Fruit fly (Drosophila melanogaster) whole organism, embryonic: ENCODE data around the gene CG4770.
A peak's percentile ranks its signal among the peaks of the same experiment; 100 is the strongest.

Source experiments
- Antp ChIP-seq: fragments of 200-800 bp; sonication (Bioruptor generic); optimal IDR thresholded peaks from 3 replicates; lab custom pipeline; 2016; ENCODE audit warnings: missing biosample characterization, missing genetic modification characterization
- B-H2 ChIP-seq: fragments of 200-800 bp; sonication (Bioruptor generic); optimal IDR thresholded peaks from 2 replicates; lab custom pipeline; 2018; ENCODE audit warnings: missing biosample characterization, mild to moderate bottlenecking, missing genetic modification characterization
- CG1024 ChIP-seq: fragments of 200-800 bp; sonication (Bioruptor generic); IDR thresholded peaks from 2 replicates; pipeline ENCODE4 v1.3.6; 2022; ENCODE audit warnings: missing biosample characterization, missing genetic modification characterization
- CG10321 ChIP-seq: fragments of 200-800 bp; sonication (Bioruptor generic); IDR thresholded peaks from 2 replicates; pipeline ENCODE4 v1.3.6; 2022; ENCODE audit warnings: missing biosample characterization, missing genetic modification characterization
- CG12155 ChIP-seq: fragments of 200-800 bp; sonication (Bioruptor generic); optimal IDR thresholded peaks from 3 replicates; lab custom pipeline; 2016; ENCODE audit warnings: missing biosample characterization, missing genetic modification characterization
- CG12659 ChIP-seq: fragments of 200-800 bp; sonication (Bioruptor generic); optimal IDR thresholded peaks from 3 replicates; lab custom pipeline; 2017; ENCODE audit warnings: mild to moderate bottlenecking, missing biosample characterization, missing genetic modification reagents, missing genetic modification characterization
- CG15073 ChIP-seq: fragments of 200-800 bp; sonication (Bioruptor generic); optimal IDR thresholded peaks from 2 replicates; lab custom pipeline; 2016; ENCODE audit warnings: missing biosample characterization, missing genetic modification characterization
- CG15514 ChIP-seq: fragments of 200-800 bp; sonication (Bioruptor generic); optimal IDR thresholded peaks from 3 replicates; lab custom pipeline; 2017; ENCODE audit warnings: missing biosample characterization, missing genetic modification characterization, mild to moderate bottlenecking, moderate library complexity, missing genetic modification reagents
- CG18011 ChIP-seq: fragments of 200-800 bp; sonication (Bioruptor generic); optimal IDR thresholded peaks from 2 replicates; lab custom pipeline; 2017; ENCODE audit warnings: missing biosample characterization, missing genetic modification characterization, mild to moderate bottlenecking, moderate library complexity, missing genotype
- CG18476 ChIP-seq: fragments of 200-800 bp; sonication (Bioruptor generic); optimal IDR thresholded peaks from 2 replicates; lab custom pipeline; 2016; ENCODE audit warnings: missing biosample characterization, mild to moderate bottlenecking, missing genetic modification characterization
- CG2712 ChIP-seq: fragments of 200-800 bp; optimal IDR thresholded peaks from 3 replicates; lab custom pipeline; 2019; ENCODE audit warnings: missing biosample characterization, mild to moderate bottlenecking, missing genetic modification characterization, moderate library complexity
- CG2875 ChIP-seq: fragments of 200-800 bp; sonication (Bioruptor generic); optimal IDR thresholded peaks from 2 replicates; lab custom pipeline; 2017; ENCODE audit warnings: missing biosample characterization, mild to moderate bottlenecking, missing genetic modification characterization, missing genetic modification reagents
- CG30403 ChIP-seq: fragments of 200-800 bp; sonication (Bioruptor generic); optimal IDR thresholded peaks from 3 replicates; lab custom pipeline; 2016; ENCODE audit warnings: missing biosample characterization, missing genetic modification characterization
- CG34422 ChIP-seq: fragments of 200-800 bp; sonication (Bioruptor generic); IDR thresholded peaks from 3 replicates; pipeline ENCODE4 v1.3.6; 2022; ENCODE audit warnings: missing biosample characterization, missing genetic modification characterization
- CG4328 ChIP-seq: fragments of 200-800 bp; sonication (Bioruptor generic); optimal IDR thresholded peaks from 3 replicates; lab custom pipeline; 2017; ENCODE audit warnings: missing biosample characterization, missing genetic modification reagents, missing genetic modification characterization
- CG4854 ChIP-seq: fragments of 200-800 bp; sonication (Bioruptor generic); optimal IDR thresholded peaks from 2 replicates; lab custom pipeline; 2016; ENCODE audit warnings: missing biosample characterization, missing genetic modification characterization, inconsistent platforms
- CG6254 ChIP-seq: fragments of 200-800 bp; sonication (Bioruptor generic); optimal IDR thresholded peaks from 3 replicates; lab custom pipeline; 2017; ENCODE audit warnings: mild to moderate bottlenecking, missing biosample characterization, missing genetic modification reagents, missing genetic modification characterization
- CG7745 ChIP-seq: fragments of 200-800 bp; sonication (Bioruptor generic); optimal IDR thresholded peaks from 2 replicates; lab custom pipeline; 2018; ENCODE audit warnings: missing biosample characterization, mild to moderate bottlenecking, missing genetic modification characterization, moderate library complexity
- CG7987 ChIP-seq: fragments of 200-800 bp; sonication (Bioruptor generic); optimal IDR thresholded peaks from 2 replicates; lab custom pipeline; 2018; ENCODE audit warnings: missing biosample characterization, mild to moderate bottlenecking, missing genetic modification characterization, moderate library complexity
- CG8281 ChIP-seq: fragments of 200-800 bp; sonication (Bioruptor generic); optimal IDR thresholded peaks from 2 replicates; lab custom pipeline; 2018; ENCODE audit warnings: missing biosample characterization, mild to moderate bottlenecking, missing genetic modification characterization, moderate library complexity
- CG9797 ChIP-seq: fragments of 200-800 bp; sonication (Bioruptor generic); optimal IDR thresholded peaks from 3 replicates; lab custom pipeline; 2018; ENCODE audit warnings: missing biosample characterization, mild to moderate bottlenecking, missing genetic modification characterization
- CHES-1-like ChIP-seq: fragments of 200-800 bp; sonication (Bioruptor generic); optimal IDR thresholded peaks from 2 replicates; lab custom pipeline; 2016; ENCODE audit warnings: missing biosample characterization, missing genetic modification characterization
- CrebB ChIP-seq: fragments of 200-800 bp; sonication (Bioruptor generic); optimal IDR thresholded peaks from 3 replicates; lab custom pipeline; 2018; ENCODE audit warnings: missing biosample characterization, mild to moderate bottlenecking, missing genetic modification characterization
- Dip3 ChIP-seq: fragments of 200-800 bp; sonication (Bioruptor generic); optimal IDR thresholded peaks from 3 replicates; lab custom pipeline; 2016; ENCODE audit warnings: missing biosample characterization, missing genetic modification characterization
- Dp ChIP-seq: fragments of 200-800 bp; sonication (Bioruptor generic); optimal IDR thresholded peaks from 2 replicates; lab custom pipeline; 2018; ENCODE audit warnings: missing biosample characterization, mild to moderate bottlenecking, missing genetic modification characterization, moderate library complexity
- E2f1 ChIP-seq: fragments of 200-800 bp; sonication (Bioruptor generic); IDR thresholded peaks from 2 replicates; pipeline ENCODE4 v1.3.6; 2022; ENCODE audit warnings: missing biosample characterization, missing genetic modification characterization
- E2f2 ChIP-seq: fragments of 200-800 bp; sonication (Bioruptor generic); IDR thresholded peaks from 2 replicates; pipeline ENCODE4 v1.3.6; 2022; ENCODE audit warnings: missing biosample characterization, missing genetic modification characterization
- H2.0 ChIP-seq: fragments of 200-800 bp; sonication (Bioruptor generic); IDR thresholded peaks from 2 replicates; pipeline ENCODE4 v1.3.6; 2022; ENCODE audit warnings: missing biosample characterization, missing genetic modification characterization
- MBD-R2 ChIP-seq: fragments of 200-800 bp; sonication (Bioruptor generic); IDR thresholded peaks from 2 replicates; pipeline ENCODE4 v1.3.6; 2022; ENCODE audit warnings: missing biosample characterization, missing genetic modification characterization
- MESR4 ChIP-seq: fragments of 200-800 bp; sonication (Bioruptor generic); optimal IDR thresholded peaks from 2 replicates; lab custom pipeline; 2018; ENCODE audit warnings: missing biosample characterization, mild to moderate bottlenecking, missing genetic modification characterization, moderate library complexity
- Mrtf ChIP-seq: fragments of 200-800 bp; sonication (Bioruptor generic); IDR thresholded peaks from 3 replicates; pipeline ENCODE4 v1.3.6; 2022; ENCODE audit warnings: missing biosample characterization, missing genetic modification characterization
- Vsx1 ChIP-seq: fragments of 200-800 bp; sonication (Bioruptor generic); optimal IDR thresholded peaks from 2 replicates; lab custom pipeline; 2017; ENCODE audit warnings: missing biosample characterization, mild to moderate bottlenecking, missing genetic modification characterization, missing genetic modification reagents
- bbx ChIP-seq: fragments of 200-800 bp; sonication (Bioruptor generic); IDR thresholded peaks from 2 replicates; pipeline ENCODE4 v1.3.6; 2022; ENCODE audit warnings: missing biosample characterization, missing genetic modification characterization; ENCODE audit not compliant: partially characterized antibody
- cad ChIP-seq: fragments of >200 bp; optimal IDR thresholded peaks from 2 replicates; lab custom pipeline; 2017; ENCODE audit warnings: missing biosample characterization, missing genetic modification characterization
- dm ChIP-seq: fragments of 200-800 bp; sonication (Bioruptor generic); optimal IDR thresholded peaks from 3 replicates; lab custom pipeline; 2016; ENCODE audit warnings: missing biosample characterization, missing genetic modification characterization
- dpn ChIP-seq, 2 experiments: fragments of 200-800 bp; sonication (Bioruptor generic); optimal IDR thresholded peaks; 3 replicates each; lab custom pipeline; 2016; ENCODE audit warnings: missing biosample characterization in 2 of 2, missing genetic modification characterization in 2 of 2
- emc ChIP-seq: fragments of 200-800 bp; sonication (Bioruptor generic); optimal IDR thresholded peaks from 2 replicates; lab custom pipeline; 2016; ENCODE audit warnings: missing biosample characterization, missing genetic modification characterization
- ham ChIP-seq: fragments of 200-800 bp; sonication (Bioruptor generic); IDR thresholded peaks from 2 replicates; pipeline ENCODE4 v1.3.6; 2022; ENCODE audit warnings: missing biosample characterization, missing genetic modification characterization
- hth ChIP-seq: fragments of >200 bp; optimal IDR thresholded peaks from 2 replicates; lab custom pipeline; 2017; ENCODE audit warnings: inconsistent platforms
- kah ChIP-seq: fragments of 200-800 bp; sonication (Bioruptor generic); optimal IDR thresholded peaks from 2 replicates; lab custom pipeline; 2018; ENCODE audit warnings: missing biosample characterization, mild to moderate bottlenecking, missing genetic modification characterization
- lbe ChIP-seq: fragments of 200-800 bp; sonication (Bioruptor generic); optimal IDR thresholded peaks from 2 replicates; lab custom pipeline; 2016; ENCODE audit warnings: missing biosample characterization, mild to moderate bottlenecking, missing genetic modification characterization
- phol ChIP-seq: fragments of 200-800 bp; sonication (Bioruptor generic); optimal IDR thresholded peaks from 3 replicates; lab custom pipeline; 2018; ENCODE audit warnings: missing biosample characterization, mild to moderate bottlenecking, missing genetic modification characterization, moderate library complexity
- pnt ChIP-seq: fragments of 200-800 bp; sonication (Bioruptor generic); optimal IDR thresholded peaks from 3 replicates; lab custom pipeline; 2016; ENCODE audit warnings: missing biosample characterization, missing genetic modification characterization
- pros ChIP-seq: fragments of 200-800 bp; sonication (Bioruptor generic); optimal IDR thresholded peaks from 3 replicates; lab custom pipeline; 2019; ENCODE audit warnings: missing biosample characterization, mild to moderate bottlenecking, missing genetic modification characterization, moderate library complexity
- pzg ChIP-seq: fragments of 200-800 bp; sonication (Bioruptor generic); optimal IDR thresholded peaks from 3 replicates; lab custom pipeline; 2018; ENCODE audit warnings: missing biosample characterization, mild to moderate bottlenecking, missing genetic modification characterization, moderate library complexity
- scrt ChIP-seq: fragments of 200-800 bp; sonication (Bioruptor generic); optimal IDR thresholded peaks from 2 replicates; lab custom pipeline; 2018; ENCODE audit warnings: missing biosample characterization, mild to moderate bottlenecking, missing genetic modification characterization, moderate library complexity
- sens ChIP-seq: fragments of 200-800 bp; sonication (Bioruptor generic); peaks from one replicate; lab custom pipeline; 2016; ENCODE audit warnings: missing biosample characterization, missing genetic modification characterization
- sim ChIP-seq: fragments of 200-800 bp; sonication (Bioruptor generic); IDR thresholded peaks from 2 replicates; pipeline ENCODE4 v1.3.6; 2022; ENCODE audit warnings: missing biosample characterization, missing genetic modification characterization
- stwl ChIP-seq: fragments of 200-800 bp; sonication (Bioruptor generic); optimal IDR thresholded peaks from 3 replicates; lab custom pipeline; 2018; ENCODE audit warnings: missing biosample characterization, mild to moderate bottlenecking, missing genetic modification characterization, moderate library complexity
- trem ChIP-seq: fragments of 200-800 bp; optimal IDR thresholded peaks from 3 replicates; lab custom pipeline; 2019; ENCODE audit warnings: missing biosample characterization, mild to moderate bottlenecking, missing genetic modification characterization, moderate library complexity
- zen ChIP-seq: fragments of 200-800 bp; sonication (Bioruptor generic); optimal IDR thresholded peaks from 3 replicates; lab custom pipeline; 2018; ENCODE audit warnings: missing biosample characterization, mild to moderate bottlenecking, missing genetic modification characterization, moderate library complexity

The CG4770 gene

dm6 chr3R:19879470-19880052 lies 38.7 kb upstream of the CG4770 start, which contains the start of gene Ask1:
Gene Ask1 (plus strand): TSS chr3R:19879719.
- TF ChIP-seq CG18011 (GFP tag; lab: Kevin White, UChicago): no peak
- TF ChIP-seq dpn (GFP tag; optimal IDR thresholded peaks at IDR 0.05; lab: Kevin White, UChicago): no peak
- peak; percentile 15 for TF ChIP-seq CG4854
- TF ChIP-seq Dp: peak; percentile 85
- no peak for TF ChIP-seq CG8281 (tag; lab: Kevin White, UChicago)
- TF ChIP-seq CG34422 (GFP tag; lab: Robert Waterston, UW): 0 out of 3 replicates have a peak, but pooled peaks have one; percentile 24
- TF ChIP-seq dm (GFP tag; lab: Kevin White, UChicago): peak; percentile 0
- no peak for TF ChIP-seq sim
- peak; percentile 73 for TF ChIP-seq kah
- TF ChIP-seq Vsx1: no peak
- TF ChIP-seq lbe (GFP tag; lab: Kevin White, UChicago): peak; percentile 53
- TF ChIP-seq phol (tag; lab: Kevin White, UChicago): peak; percentile 31
- TF ChIP-seq CG9797: peak; percentile 81
- TF ChIP-seq CG2712: peak; percentile 7
- TF ChIP-seq ham (GFP tag; lab: Robert Waterston, UW): no peak
- TF ChIP-seq pnt (GFP tag; lab: Kevin White, UChicago): no peak
- peak; percentile 65 for TF ChIP-seq pzg (GFP tag; lab: Kevin White, UChicago)
- TF ChIP-seq CG6254 (GFP tag; lab: Kevin White, UChicago): peak; percentile 98
- peak; percentile 44 for TF ChIP-seq zen
- TF ChIP-seq CrebB (tag; lab: Kevin White, UChicago): no peak
- 0 out of 2 replicates have a peak, but pooled peaks have one; percentile 32 for TF ChIP-seq bbx (GFP tag; lab: Robert Waterston, UW)
- TF ChIP-seq CG7987 (GFP tag; lab: Kevin White, UChicago): no peak
- no peak for TF ChIP-seq Antp (GFP tag; lab: Kevin White, UChicago)
- no peak for TF ChIP-seq CG12155 (GFP tag; lab: Kevin White, UChicago)
- no peak for TF ChIP-seq pros
- TF ChIP-seq CG10321 (GFP tag; lab: Robert Waterston, UW): no peak
- TF ChIP-seq trem: peak; percentile 22
- peak; percentile 86 for TF ChIP-seq MESR4 (GFP tag; lab: Kevin White, UChicago)
- peak; percentile 3 for TF ChIP-seq CG7745 (tag; lab: Kevin White, UChicago)
- TF ChIP-seq E2f2: peak; percentile 87
- peak; percentile 60 for TF ChIP-seq scrt (GFP tag; lab: Kevin White, UChicago)
- no peak for TF ChIP-seq CHES-1-like (GFP tag; lab: Kevin White, UChicago)
- TF ChIP-seq stwl (tag; lab: Kevin White, UChicago): peak; percentile 11
- peak; percentile 4 for TF ChIP-seq sens (GFP tag; lab: Kevin White, UChicago)
- no peak for TF ChIP-seq emc
- no peak for TF ChIP-seq B-H2 (GFP tag; lab: Kevin White, UChicago)
- TF ChIP-seq CG18476 (GFP tag; lab: Kevin White, UChicago): no peak
- TF ChIP-seq CG2875: no peak
- TF ChIP-seq CG4328 (GFP tag; lab: Kevin White, UChicago): no peak
- no peak for TF ChIP-seq Dip3
- peak; percentile 78 for TF ChIP-seq CG15073 (GFP tag; lab: Kevin White, UChicago)
- TF ChIP-seq CG15514 (GFP tag; lab: Kevin White, UChicago): peak; percentile 44
- peak; percentile 59 for TF ChIP-seq MBD-R2 (GFP tag; lab: Robert Waterston, UW)
- TF ChIP-seq CG12659: peak; percentile 18
- TF ChIP-seq CG1024: no peak
- TF ChIP-seq CG30403 (GFP tag; lab: Kevin White, UChicago): no peak
- no peak for TF ChIP-seq Mrtf
- no peak for TF ChIP-seq H2.0 (GFP tag; lab: Robert Waterston, UW)
- no peak for TF ChIP-seq hth
- no peak for TF ChIP-seq cad
- no peak for TF ChIP-seq E2f1
